Worm (Caenorhabditis elegans) whole organism, early embryonic: Measurements from ENCODE around the gene srd-7.

ENCODE experiments used
- F13C5.2 ChIP-seq: sonication (generic microtip); optimal IDR thresholded peaks from 2 replicates; lab custom pipeline; 2017; ENCODE audit warnings: mild to moderate bottlenecking, missing genetic modification characterization, inconsistent platforms, missing compliant biosample characterization
- ama-1 ChIP-seq: fragments of 150-350 bp; optimal IDR thresholded peaks from 2 replicates; lab custom pipeline; 2014
- ets-7 ChIP-seq: sonication (generic microtip); optimal IDR thresholded peaks from 2 replicates; lab custom pipeline; 2016; ENCODE audit warnings: missing genotype, missing genetic modification characterization, missing compliant biosample characterization
- hnd-1 ChIP-seq: sonication (generic microtip); optimal IDR thresholded peaks from 2 replicates; lab custom pipeline; 2016; ENCODE audit warnings: missing genetic modification characterization, missing compliant biosample characterization

DNA sequence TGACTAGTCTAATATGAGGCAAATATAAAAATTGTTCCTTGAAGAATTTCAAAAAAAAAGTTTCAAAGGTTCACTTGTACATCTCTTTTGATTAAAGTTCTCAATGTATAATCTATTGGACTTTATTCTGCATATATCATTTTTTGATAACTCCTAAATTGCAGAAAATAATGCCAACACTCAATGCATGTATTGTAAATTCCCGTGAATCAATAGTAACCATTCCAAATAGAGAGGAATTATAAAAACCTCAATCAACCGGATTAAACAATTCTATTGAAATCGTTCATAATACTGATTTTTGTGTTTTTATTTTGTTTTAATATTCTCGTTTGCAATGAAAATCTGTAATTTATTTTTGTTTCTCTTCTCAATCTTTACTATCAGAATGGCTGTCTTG, 21.6 kb downstream of the srd-7 start, which contains the start of gene T25B9.12:
- TF ChIP-seq ama-1, result no peak
- no peak for TF ChIP-seq F13C5.2 (tag; lab: Kevin White, UChicago)
- TF ChIP-seq hnd-1 (tag; lab: Kevin White, UChicago), result no peak
- no peak for TF ChIP-seq ets-7 (tag; lab: Kevin White, UChicago)
